Fruit fly (Drosophila melanogaster) whole organism, embryonic: ENCODE data around the gene Vsp37A.

Experiments used
- CG10979 ChIP-seq: fragments of 200-800 bp; sonication (Bioruptor generic); optimal IDR thresholded peaks from 2 replicates; lab custom pipeline; 2018; ENCODE audit warnings: missing biosample characterization, mild to moderate bottlenecking, missing genetic modification characterization, moderate library complexity
- CG12769 ChIP-seq: fragments of 200-800 bp; sonication (Bioruptor generic); optimal IDR thresholded peaks from 2 replicates; lab custom pipeline; 2019; ENCODE audit warnings: missing biosample characterization, mild to moderate bottlenecking, missing genetic modification characterization, moderate library complexity
- CG13123 ChIP-seq: fragments of 200-800 bp; sonication (Bioruptor generic); optimal IDR thresholded peaks from 2 replicates; lab custom pipeline; 2016; ENCODE audit warnings: missing biosample characterization, missing genetic modification characterization
- CG14014 ChIP-seq: fragments of 200-800 bp; sonication (Bioruptor generic); IDR thresholded peaks from 2 replicates; pipeline ENCODE4 v1.3.6; 2022; ENCODE audit warnings: missing biosample characterization, missing genetic modification characterization
- CG15696 ChIP-seq: fragments of 200-800 bp; sonication (Bioruptor generic); optimal IDR thresholded peaks from 2 replicates; lab custom pipeline; 2019; ENCODE audit warnings: missing biosample characterization, mild to moderate bottlenecking, missing genetic modification characterization, moderate library complexity
- CG2116 ChIP-seq: fragments of 200-800 bp; sonication (Bioruptor generic); optimal IDR thresholded peaks from 3 replicates; lab custom pipeline; 2018; ENCODE audit warnings: missing biosample characterization, mild to moderate bottlenecking, missing genetic modification characterization
- CG2120 ChIP-seq: fragments of 200-800 bp; sonication (Bioruptor generic); optimal IDR thresholded peaks from 3 replicates; lab custom pipeline; 2016; ENCODE audit warnings: missing biosample characterization, missing genetic modification characterization
- CG33213 ChIP-seq: fragments of 200-800 bp; sonication (Bioruptor generic); optimal IDR thresholded peaks from 3 replicates; lab custom pipeline; 2016; ENCODE audit warnings: missing biosample characterization, missing genetic modification characterization
- CG3407 ChIP-seq: fragments of 200-800 bp; sonication (Bioruptor generic); optimal IDR thresholded peaks from 2 replicates; lab custom pipeline; 2018; ENCODE audit warnings: missing biosample characterization, mild to moderate bottlenecking, missing genetic modification characterization
- CG4282 ChIP-seq: fragments of 200-800 bp; sonication (Bioruptor generic); optimal IDR thresholded peaks from 2 replicates; lab custom pipeline; 2016; ENCODE audit warnings: missing biosample characterization, missing genetic modification characterization
- CG4360 ChIP-seq: fragments of 200-800 bp; sonication (Bioruptor generic); IDR thresholded peaks from 2 replicates; pipeline ENCODE4 v1.3.6; 2022; ENCODE audit warnings: missing biosample characterization, missing genetic modification characterization
- CG4820 ChIP-seq: fragments of 200-800 bp; sonication (Bioruptor generic); optimal IDR thresholded peaks from 3 replicates; lab custom pipeline; 2016; ENCODE audit warnings: missing biosample characterization, missing genetic modification characterization
- CG5180 ChIP-seq: fragments of 200-800 bp; sonication (Bioruptor generic); optimal IDR thresholded peaks from 3 replicates; lab custom pipeline; 2017; ENCODE audit warnings: missing biosample characterization, missing genetic modification characterization, mild to moderate bottlenecking, moderate library complexity, missing genetic modification reagents
- CG8281 ChIP-seq: fragments of 200-800 bp; sonication (Bioruptor generic); optimal IDR thresholded peaks from 2 replicates; lab custom pipeline; 2018; ENCODE audit warnings: missing biosample characterization, mild to moderate bottlenecking, missing genetic modification characterization, moderate library complexity
- CG8359 ChIP-seq: fragments of 200-800 bp; sonication (Bioruptor generic); optimal IDR thresholded peaks from 2 replicates; lab custom pipeline; 2017; ENCODE audit warnings: missing biosample characterization, mild to moderate bottlenecking, missing genetic modification characterization, borderline replicate concordance
- CoRest ChIP-seq: fragments of 200-800 bp; sonication (Bioruptor generic); optimal IDR thresholded peaks from 3 replicates; lab custom pipeline; 2018; ENCODE audit warnings: missing biosample characterization, mild to moderate bottlenecking, missing genetic modification characterization, moderate library complexity
- Deaf1 ChIP-seq: fragments of 200-800 bp; optimal IDR thresholded peaks from 3 replicates; lab custom pipeline; 2019; ENCODE audit warnings: missing biosample characterization, mild to moderate bottlenecking, missing genetic modification characterization, moderate library complexity
- Dek ChIP-seq: fragments of 200-800 bp; sonication (Bioruptor generic); optimal IDR thresholded peaks from 3 replicates; lab custom pipeline; 2019; ENCODE audit warnings: missing biosample characterization, mild to moderate bottlenecking, missing genetic modification characterization, moderate library complexity
- Dip3 ChIP-seq: fragments of 200-800 bp; sonication (Bioruptor generic); optimal IDR thresholded peaks from 3 replicates; lab custom pipeline; 2016; ENCODE audit warnings: missing biosample characterization, missing genetic modification characterization
- Doc2 ChIP-seq: fragments of 200-800 bp; sonication (Bioruptor generic); IDR thresholded peaks from 2 replicates; pipeline ENCODE4 v1.3.6; 2022; ENCODE audit warnings: missing biosample characterization, missing genetic modification characterization
- Dp ChIP-seq: fragments of 200-800 bp; sonication (Bioruptor generic); optimal IDR thresholded peaks from 2 replicates; lab custom pipeline; 2018; ENCODE audit warnings: missing biosample characterization, mild to moderate bottlenecking, missing genetic modification characterization, moderate library complexity
- E2f1 ChIP-seq: fragments of 200-800 bp; sonication (Bioruptor generic); IDR thresholded peaks from 2 replicates; pipeline ENCODE4 v1.3.6; 2022; ENCODE audit warnings: missing biosample characterization, missing genetic modification characterization
- Ets65A ChIP-seq: fragments of 200-800 bp; sonication (Bioruptor generic); peaks from one replicate; lab custom pipeline; 2016; ENCODE audit warnings: missing biosample characterization, missing genetic modification characterization
- Gsc ChIP-seq: fragments of 200-800 bp; sonication (Bioruptor generic); IDR thresholded peaks from 2 replicates; pipeline ENCODE4 v1.3.6; 2022; ENCODE audit warnings: missing biosample characterization, missing genetic modification characterization
- H15 ChIP-seq: fragments of 200-800 bp; sonication (Bioruptor generic); IDR thresholded peaks from 3 replicates; pipeline ENCODE4 v1.3.6; 2022; ENCODE audit warnings: missing biosample characterization, missing genetic modification characterization
- Hr3 ChIP-seq: fragments of 200-800 bp; sonication (Bioruptor generic); optimal IDR thresholded peaks from 3 replicates; lab custom pipeline; 2016; ENCODE audit warnings: missing biosample characterization, missing genetic modification characterization
- Hr51 ChIP-seq, 2 experiments: fragments of 200-800 bp; sonication (Bioruptor generic); optimal IDR thresholded peaks; 2 replicates in 1 of 2; 3 replicates in 1 of 2; lab custom pipeline; 2016 to 2018; ENCODE audit warnings: missing biosample characterization in 2 of 2, missing genetic modification characterization in 2 of 2, mild to moderate bottlenecking in 1 of 2, moderate library complexity in 1 of 2
- Max ChIP-seq: fragments of 200-800 bp; sonication (Bioruptor generic); optimal IDR thresholded peaks from 2 replicates; lab custom pipeline; 2016; ENCODE audit warnings: missing biosample characterization, mild to moderate bottlenecking, missing genetic modification characterization
- Mrtf ChIP-seq: fragments of 200-800 bp; sonication (Bioruptor generic); IDR thresholded peaks from 3 replicates; pipeline ENCODE4 v1.3.6; 2022; ENCODE audit warnings: missing biosample characterization, missing genetic modification characterization
- Pdp1 ChIP-seq, 2 experiments: fragments of 200-800 bp; sonication (Bioruptor generic); optimal IDR thresholded peaks; 3 replicates each; lab custom pipeline; 2016; ENCODE audit warnings: missing biosample characterization in 2 of 2, missing genetic modification characterization in 2 of 2, mild to moderate bottlenecking in 1 of 2, moderate library complexity in 1 of 2
- Side ChIP-seq: fragments of 200-800 bp; sonication (Bioruptor generic); optimal IDR thresholded peaks from 2 replicates; lab custom pipeline; 2016; ENCODE audit warnings: missing biosample characterization, missing genetic modification characterization
- Stat92E ChIP-seq, 3 experiments: fragments of >200 bp in 2 of 3; fragments of 200-800 bp in 1 of 3; sonication (Bioruptor generic) in 1 of 3; optimal IDR thresholded peaks; 2 replicates each; lab custom pipeline; 2017 to 2019; ENCODE audit warnings: missing biosample characterization in 3 of 3, missing genetic modification characterization in 3 of 3, mild to moderate bottlenecking in 1 of 3, moderate library complexity in 1 of 3
- da ChIP-seq: fragments of 200-800 bp; sonication (Bioruptor generic); optimal IDR thresholded peaks from 2 replicates; lab custom pipeline; 2016; ENCODE audit warnings: missing biosample characterization, missing genetic modification characterization
- dan ChIP-seq: fragments of 200-800 bp; sonication (Bioruptor generic); IDR thresholded peaks from 2 replicates; pipeline ENCODE4 v1.3.6; 2022; ENCODE audit warnings: missing biosample characterization, missing genetic modification characterization
- eyg ChIP-seq: fragments of 200-800 bp; sonication (Bioruptor generic); optimal IDR thresholded peaks from 3 replicates; lab custom pipeline; 2016; ENCODE audit warnings: missing biosample characterization, missing genetic modification characterization
- fu2 ChIP-seq: fragments of 200-800 bp; sonication (Bioruptor generic); optimal IDR thresholded peaks from 2 replicates; lab custom pipeline; 2016; ENCODE audit warnings: missing biosample characterization, missing genetic modification characterization
- gt ChIP-seq: fragments of 200-800 bp; sonication (Bioruptor generic); IDR thresholded peaks from 2 replicates; pipeline ENCODE4 v1.3.6; 2022; ENCODE audit warnings: missing biosample characterization, missing genetic modification characterization
- insv ChIP-seq, 2 experiments: fragments of 200-800 bp; sonication (Bioruptor generic); optimal IDR thresholded peaks; 3 replicates each; lab custom pipeline; 2016 to 2018; ENCODE audit warnings: missing biosample characterization in 2 of 2, missing genetic modification characterization in 2 of 2
- kah ChIP-seq: fragments of 200-800 bp; sonication (Bioruptor generic); optimal IDR thresholded peaks from 2 replicates; lab custom pipeline; 2018; ENCODE audit warnings: missing biosample characterization, mild to moderate bottlenecking, missing genetic modification characterization
- klu ChIP-seq: fragments of 200-800 bp; sonication (Bioruptor generic); IDR thresholded peaks from 2 replicates; pipeline ENCODE4 v1.3.6; 2022; ENCODE audit warnings: missing biosample characterization, missing genetic modification characterization
- lab ChIP-seq: fragments of 200-800 bp; sonication (Bioruptor generic); optimal IDR thresholded peaks from 3 replicates; lab custom pipeline; 2017; ENCODE audit warnings: missing biosample characterization, missing genetic modification characterization, mild to moderate bottlenecking, moderate library complexity, missing genetic modification reagents
- lola ChIP-seq, 3 experiments: fragments of >200 bp in 2 of 3; fragments of 200-800 bp in 1 of 3; sonication (Bioruptor generic) in 1 of 3; optimal IDR thresholded peaks; 2 replicates each; lab custom pipeline; 2017 to 2019; ENCODE audit warnings: missing biosample characterization in 3 of 3, missing genetic modification characterization in 3 of 3, mild to moderate bottlenecking in 1 of 3, moderate library complexity in 1 of 3
- mam ChIP-seq: fragments of 200-800 bp; sonication (Bioruptor generic); optimal IDR thresholded peaks from 3 replicates; lab custom pipeline; 2016; ENCODE audit warnings: missing biosample characterization, missing genetic modification characterization
- mld ChIP-seq: fragments of 200-800 bp; sonication (Bioruptor generic); IDR thresholded peaks from 3 replicates; pipeline ENCODE4 v1.3.6; 2022; ENCODE audit warnings: missing biosample characterization, missing genetic modification characterization; ENCODE audit not compliant: partially characterized antibody
- pum ChIP-seq: fragments of 200-800 bp; sonication (Bioruptor generic); optimal IDR thresholded peaks from 2 replicates; lab custom pipeline; 2016; ENCODE audit warnings: missing biosample characterization, missing genetic modification characterization
- rib ChIP-seq: fragments of 200-800 bp; sonication (Bioruptor generic); IDR thresholded peaks from 2 replicates; pipeline ENCODE4 v1.3.6; 2022; ENCODE audit warnings: missing biosample characterization, missing genetic modification characterization
- sr ChIP-seq: fragments of 200-800 bp; sonication (Bioruptor generic); IDR thresholded peaks from 3 replicates; pipeline ENCODE4 v1.3.6; 2022; ENCODE audit warnings: missing biosample characterization, missing genetic modification characterization
- trem ChIP-seq: fragments of 200-800 bp; optimal IDR thresholded peaks from 3 replicates; lab custom pipeline; 2019; ENCODE audit warnings: missing biosample characterization, mild to moderate bottlenecking, missing genetic modification characterization, moderate library complexity
- trh ChIP-seq: fragments of 200-800 bp; sonication (Bioruptor generic); optimal IDR thresholded peaks from 2 replicates; lab custom pipeline; 2016; ENCODE audit warnings: missing biosample characterization, missing genetic modification characterization
- zen ChIP-seq: fragments of 200-800 bp; sonication (Bioruptor generic); optimal IDR thresholded peaks from 3 replicates; lab custom pipeline; 2018; ENCODE audit warnings: missing biosample characterization, mild to moderate bottlenecking, missing genetic modification characterization, moderate library complexity

Vsp37A gene

dm6 chrX:621132-621555 is at the start of gene Vsp37A, which contains the start of gene CG13365 (continued):
- TF ChIP-seq da (GFP tag; lab: Kevin White, UChicago): peak; percentile 38
- peak; percentile 62 for TF ChIP-seq CG2120 (GFP tag; lab: Kevin White, UChicago)
- peak; percentile 22; the same call in 1 of the 2 replicates for TF ChIP-seq CG4360
- TF ChIP-seq klu (GFP tag; lab: Robert Waterston, UW): peak; percentile 29; the same call in 1 of the 2 replicates
- TF ChIP-seq CG4820 (GFP tag; lab: Kevin White, UChicago): peak; percentile 15
- TF ChIP-seq Side (GFP tag; lab: Kevin White, UChicago): peak; percentile 48
- no peak for TF ChIP-seq Doc2 (GFP tag; lab: Robert Waterston, UW)
- TF ChIP-seq eyg (GFP tag; lab: Kevin White, UChicago): no peak
- TF ChIP-seq insv (GFP tag; optimal IDR thresholded peaks at IDR 0.05; lab: Kevin White, UChicago): peak in 1 of 2 experiments; percentile 54
- peak; percentile 37 for TF ChIP-seq pum (GFP tag; lab: Kevin White, UChicago)
- TF ChIP-seq gt (GFP tag; lab: Robert Waterston, UW): no peak
- peak; percentile 55 for TF ChIP-seq lab (GFP tag; lab: Kevin White, UChicago)
- no peak for TF ChIP-seq kah (GFP tag; lab: Kevin White, UChicago)
- no peak for TF ChIP-seq Stat92E (GFP tag; optimal IDR thresholded peaks at IDR 0.05; lab: Kevin White, UChicago)
- peak; percentile 44 for TF ChIP-seq Dip3 (GFP tag; lab: Kevin White, UChicago)
- TF ChIP-seq Deaf1: peak; percentile 11
- peak; percentile 34 for TF ChIP-seq Dp (GFP tag; lab: Kevin White, UChicago)
- TF ChIP-seq Hr51 (GFP tag; optimal IDR thresholded peaks at IDR 0.05; lab: Kevin White, UChicago): peak; percentile 31 to 48
- peak; percentile 23 for TF ChIP-seq zen (tag; lab: Kevin White, UChicago)
- TF ChIP-seq CG13123 (GFP tag; lab: Kevin White, UChicago): peak; percentile 7
- peak; percentile 39 for TF ChIP-seq CG2116 (GFP tag; lab: Kevin White, UChicago)
- TF ChIP-seq Gsc (GFP tag; lab: Robert Waterston, UW): no peak
- no peak for TF ChIP-seq CG8281 (tag; lab: Kevin White, UChicago)
- peak; percentile 28 for TF ChIP-seq CG33213 (GFP tag; lab: Kevin White, UChicago)
- peak; percentile 42; the same call in 1 of the 3 replicates for TF ChIP-seq Mrtf (GFP tag; lab: Robert Waterston, UW)
- TF ChIP-seq Hr3: peak; percentile 0
- TF ChIP-seq H15 (GFP tag; lab: Robert Waterston, UW): no peak
- peak; percentile 52 for TF ChIP-seq Max
- TF ChIP-seq CoRest (tag; lab: Kevin White, UChicago): peak; percentile 75
- TF ChIP-seq CG15696 (tag; lab: Kevin White, UChicago): peak; percentile 58
- TF ChIP-seq CG12769 (tag; lab: Kevin White, UChicago): peak; percentile 28
- TF ChIP-seq trh (GFP tag; lab: Kevin White, UChicago): peak; percentile 11
- peak; percentile 25 for TF ChIP-seq fu2 (GFP tag; lab: Kevin White, UChicago)
- no peak for TF ChIP-seq CG8359 (GFP tag; lab: Kevin White, UChicago)
- peak; percentile 96 for TF ChIP-seq Ets65A (GFP tag; lab: Kevin White, UChicago)
- peak; percentile 36 for TF ChIP-seq CG5180
- peak; percentile 18 for TF ChIP-seq CG10979 (tag; lab: Kevin White, UChicago)
- no peak for TF ChIP-seq E2f1 (GFP tag; lab: Robert Waterston, UW)
- TF ChIP-seq lola (GFP tag; optimal IDR thresholded peaks at IDR 0.05; lab: Kevin White, UChicago): peak in 1 of 3 experiments; percentile 39
- TF ChIP-seq Pdp1 (GFP tag; optimal IDR thresholded peaks at IDR 0.05; lab: Kevin White, UChicago): peak; percentile 36 to 98
- peak; percentile 44 for TF ChIP-seq mam (GFP tag; lab: Kevin White, UChicago)
- TF ChIP-seq sr (GFP tag; lab: Robert Waterston, UW): no peak
- peak; percentile 61 for TF ChIP-seq trem
- peak; percentile 35 for TF ChIP-seq CG3407
- no peak for TF ChIP-seq mld
- no peak for TF ChIP-seq dan (GFP tag; lab: Robert Waterston, UW)
- TF ChIP-seq rib (GFP tag; lab: Robert Waterston, UW): no peak
- peak; percentile 49 for TF ChIP-seq CG4282 (GFP tag; lab: Kevin White, UChicago)
- TF ChIP-seq CG14014: peak; percentile 48; the same call in 1 of the 2 replicates
- TF ChIP-seq Dek (tag; lab: Kevin White, UChicago): peak; percentile 4
